1 fruit fly cellular context compared by ENCODE assay signal in the genomic region with DNA sequence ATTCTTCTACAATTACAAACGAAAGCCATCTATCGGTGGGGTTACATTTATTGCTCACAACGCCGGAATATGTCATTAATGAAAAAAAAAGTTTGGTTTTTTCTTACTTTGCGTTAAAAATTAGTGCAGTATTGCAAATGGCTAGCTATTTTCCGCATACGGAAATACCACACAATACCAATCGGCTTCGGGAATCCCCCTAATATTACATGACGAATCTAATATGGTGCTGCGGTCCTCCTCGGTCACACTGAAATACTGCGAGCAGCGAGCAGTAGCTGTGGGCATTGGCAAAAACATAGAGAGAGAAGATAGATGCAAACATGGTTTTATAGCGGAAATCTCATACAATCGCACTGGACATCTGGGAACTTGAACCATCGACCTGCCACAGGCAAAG.
A peak's percentile ranks its signal among the peaks of the same experiment; 100 is the strongest.
TF ChIP-seq lines count a peak whose summit lies in the region.

Gene tub, plus strand, starts transcription at position 253 of the 400 bp plus-strand sequence.

TF ChIP-seq in whole organism, embryonic, 481 proteins besides CTCF, POLR2A, EP300 and RAD21 (continued from another document):
- TF ChIP-seq sisA (GFP tag; IDR thresholded peaks at IDR 0.05; lab: Robert Waterston, UW) (no peak), psq (GFP tag; optimal IDR thresholded peaks at IDR 0.05; lab: Kevin White, UChicago) (peak; percentile 32), CG2116 (GFP tag; optimal IDR thresholded peaks at IDR 0.05; lab: Kevin White, UChicago) (peak; percentile 36), Nf-YB (GFP tag; optimal IDR thresholded peaks at IDR 0.05; lab: Kevin White, UChicago) (peak; percentile 18), yki (optimal IDR thresholded peaks at IDR 0.05; lab: Kevin White, UChicago) (no peak), CG13775 (GFP tag; optimal IDR thresholded peaks at IDR 0.05; lab: Kevin White, UChicago) (peak; percentile 2), NC2α (GFP tag; optimal IDR thresholded peaks at IDR 0.05; lab: Kevin White, UChicago) (no peak), CG13287 (GFP tag; IDR thresholded peaks at IDR 0.05; lab: Robert Waterston, UW; ENCODE audit: partially characterized antibody) (peak; percentile 52; the same call in 1 of the 2 replicates), CG14860 (GFP tag; IDR thresholded peaks at IDR 0.05; lab: Robert Waterston, UW; ENCODE audit: partially characterized antibody) (no peak), ssp (GFP tag; IDR thresholded peaks at IDR 0.05; lab: Robert Waterston, UW) (peak; percentile 72), stc (GFP tag; IDR thresholded peaks at IDR 0.05; lab: Robert Waterston, UW) (no peak), ap (GFP tag; IDR thresholded peaks at IDR 0.05; lab: Robert Waterston, UW) (no peak), exex (tag; optimal IDR thresholded peaks at IDR 0.05; lab: Kevin White, UChicago) (no peak), Elba2 (GFP tag; optimal IDR thresholded peaks at IDR 0.05; lab: Kevin White, UChicago) (no peak), Taf1 (GFP tag; IDR thresholded peaks at IDR 0.05; lab: Robert Waterston, UW) (no peak), br (optimal IDR thresholded peaks at IDR 0.05; lab: Kevin White, UChicago) (no peak), CG14667 (GFP tag; IDR thresholded peaks at IDR 0.05; lab: Robert Waterston, UW) (no peak), CG30431 (GFP tag; optimal IDR thresholded peaks at IDR 0.05; lab: Kevin White, UChicago) (no peak), Stat92E (GFP tag; optimal IDR thresholded peaks at IDR 0.05; lab: Kevin White, UChicago) (peak in 1 of 3 experiments; percentile 13), pnt (GFP tag; optimal IDR thresholded peaks at IDR 0.05; lab: Kevin White, UChicago) (no peak)
